Worm (Caenorhabditis elegans): Measurements from ENCODE around the gene srx-1.

The srx-1 gene

ce11 chrV:8966086-8966485 lies 37.4 kb upstream of the srx-1 start, which contains the start of gene nhr-219 (continued):
- TF ChIP-seq attf-3 (GFP tag; conservative IDR thresholded peaks at IDR 0.05), result no peak

- TF ChIP-seq snpc-4 (GFP tag; optimal IDR thresholded peaks at IDR 0.05), result no peak
- no peak for TF ChIP-seq snpc-4 (tag; optimal IDR thresholded peaks at IDR 0.05)
- no peak for TF ChIP-seq hmg-20 (GFP tag; IDR thresholded peaks at IDR 0.05)
- TF ChIP-seq nhr-179 (tag; optimal IDR thresholded peaks at IDR 0.05), result no peak
- TF ChIP-seq aptf-3 (GFP tag; IDR thresholded peaks at IDR 0.05), result no peak
- no peak for TF ChIP-seq zfh-2 (GFP tag; conservative IDR thresholded peaks at IDR 0.05)
- TF ChIP-seq lin-40 (tag; optimal IDR thresholded peaks at IDR 0.05), result no peak
- no peak for TF ChIP-seq unc-130 (GFP tag; optimal IDR thresholded peaks at IDR 0.05)
- TF ChIP-seq egl-44 (GFP tag; IDR thresholded peaks at IDR 0.05), result no peak
- no peak for TF ChIP-seq egrh-3 (GFP tag; IDR thresholded peaks at IDR 0.05)
- no peak for TF ChIP-seq ceh-79 (tag; optimal IDR thresholded peaks at IDR 0.05)
- TF ChIP-seq rcor-1 (GFP tag; IDR thresholded peaks at IDR 0.05), result no peak
Observed at ce11 chrV:8972271-8972670, 31.2 kb upstream of the srx-1 start, which contains the start of gene nhr-195. nhr-195 (minus strand) TSS chrV:8972371.

- TF ChIP-seq lsy-27 (tag; optimal IDR thresholded peaks at IDR 0.05; ENCODE audit: borderline replicate concordance, insufficient read depth) (no peak), nhr-80 (tag; optimal IDR thresholded peaks at IDR 0.05) (peak; percentile 63)
Observed at ce11 chrV:8974889-8975422, 28.5 kb upstream of the srx-1 start, which contains the start of gene nhr-143. nhr-143 (minus strand) TSS chrV:8974939.

ce11 chrV:8977895-8978294 lies 25.6 kb upstream of the srx-1 start:
- peak; percentile 34; the same call in 1 of the 2 replicates for TF ChIP-seq cebp-1 (GFP tag; IDR thresholded peaks at IDR 0.05)
- TF ChIP-seq cebp-1 (tag; optimal IDR thresholded peaks at IDR 0.05), result no peak
- TF ChIP-seq athp-1 (tag; optimal IDR thresholded peaks at IDR 0.05), result no peak

- no peak for TF ChIP-seq F10E7.11 (tag; optimal IDR thresholded peaks at IDR 0.05)
- no peak for TF ChIP-seq hlh-12 (tag; optimal IDR thresholded peaks at IDR 0.05)
- TF ChIP-seq egrh-3 (GFP tag; IDR thresholded peaks at IDR 0.05), result no peak
- no peak for TF ChIP-seq ceh-79 (tag; optimal IDR thresholded peaks at IDR 0.05)
Observed at ce11 chrV:8980845-8981244, 22.6 kb upstream of the srx-1 start, which contains the start of gene str-84. str-84 (minus strand) TSS chrV:8980945.

- TF ChIP-seq mes-4 (tag; optimal IDR thresholded peaks at IDR 0.05) (no peak), ama-1 (optimal IDR thresholded peaks at IDR 0.05) (no peak), ama-1 (GFP tag; optimal IDR thresholded peaks at IDR 0.05) (no peak), Y53F4B.3 (GFP tag; IDR thresholded peaks at IDR 0.05) (no peak), ceh-27 (GFP tag; optimal IDR thresholded peaks at IDR 0.05) (no peak), Y53G8AR.9 (GFP tag; conservative IDR thresholded peaks at IDR 0.05) (no peak), lin-26 (GFP tag; IDR thresholded peaks at IDR 0.05) (no peak), F37B4.10 (GFP tag; IDR thresholded peaks at IDR 0.05) (no peak), lin-54 (GFP tag; optimal IDR thresholded peaks at IDR 0.05) (no peak), pha-4 (tag; optimal IDR thresholded peaks at IDR 0.05) (no peak), somi-1 (GFP tag; optimal IDR thresholded peaks at IDR 0.05) (no peak), nfya-1 (tag; optimal IDR thresholded peaks at IDR 0.05; ENCODE audit: borderline replicate concordance, insufficient read depth) (no peak), rec-8 (tag; optimal IDR thresholded peaks at IDR 0.05) (no peak), lin-35 (GFP tag; optimal IDR thresholded peaks at IDR 0.05) (no peak), mcd-1 (GFP tag; IDR thresholded peaks at IDR 0.05) (no peak)
Observed at ce11 chrV:8983604-8984003, 19.9 kb upstream of the srx-1 start, which contains the start of gene str-86. str-86 (minus strand) TSS chrV:8983704.

Data from whole organism, young adult.